Fruit fly (Drosophila melanogaster): ENCODE results near the gene Acer.
A peak's percentile ranks its signal among the peaks of the same experiment; 100 is the strongest.

The Acer gene

DNA sequence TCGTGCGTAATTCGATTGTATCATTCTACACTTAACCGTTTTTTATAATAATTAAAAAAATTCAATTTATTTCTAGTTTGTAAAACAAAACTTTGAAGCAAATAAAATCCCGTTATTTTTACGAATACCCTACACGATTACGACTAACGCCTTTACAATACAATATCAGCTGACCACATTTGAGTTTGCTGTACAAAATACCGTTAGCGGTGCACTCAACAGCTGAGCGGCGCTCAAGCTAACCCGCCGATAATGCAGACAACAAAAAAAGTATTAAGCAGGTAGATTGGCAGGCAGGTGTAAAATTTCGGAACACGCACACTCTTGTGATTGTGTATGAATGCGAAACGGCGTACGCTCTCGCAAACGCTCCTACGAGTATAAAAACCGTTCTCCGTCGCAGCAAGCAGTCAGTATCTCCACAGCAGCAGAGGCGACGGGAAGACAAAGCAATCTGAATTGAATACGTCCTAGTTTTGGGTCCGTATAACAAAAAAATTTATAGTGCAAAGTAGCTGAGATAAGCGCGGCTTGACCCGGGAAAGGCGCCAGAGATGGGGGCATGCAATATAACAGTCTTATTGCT, at the start of gene Acer (continued):
- TF ChIP-seq jing (GFP tag; optimal IDR thresholded peaks at IDR 0.05) (no peak), CG7987 (GFP tag; optimal IDR thresholded peaks at IDR 0.05) (no peak), twi (tag; optimal IDR thresholded peaks at IDR 0.05) (no peak), wor (GFP tag; IDR thresholded peaks at IDR 0.05) (no peak), CG18764 (GFP tag; optimal IDR thresholded peaks at IDR 0.05) (no peak), D19A (tag; optimal IDR thresholded peaks at IDR 0.05) (peak; percentile 40), ase (GFP tag; IDR thresholded peaks at IDR 0.05) (no peak), Dfd (GFP tag; optimal IDR thresholded peaks at IDR 0.05) (no peak), CG4617 (GFP tag; optimal IDR thresholded peaks at IDR 0.05; ENCODE audit: borderline replicate concordance) (no peak), CG9727 (GFP tag; optimal IDR thresholded peaks at IDR 0.05) (no peak), CG18476 (GFP tag; optimal IDR thresholded peaks at IDR 0.05) (no peak), ttk (GFP tag; IDR thresholded peaks at IDR 0.05) (no peak), tin (GFP tag; optimal IDR thresholded peaks at IDR 0.05) (peak; percentile 3), CG1024 (GFP tag; IDR thresholded peaks at IDR 0.05) (no peak), CG18262 (tag; optimal IDR thresholded peaks at IDR 0.05) (peak; percentile 0), gt (GFP tag; IDR thresholded peaks at IDR 0.05) (no peak), nau (GFP tag; optimal IDR thresholded peaks at IDR 0.05) (no peak), Mad (GFP tag; optimal IDR thresholded peaks at IDR 0.05) (no peak), slbo (GFP tag; IDR thresholded peaks at IDR 0.05) (no peak), CG6813 (GFP tag; optimal IDR thresholded peaks at IDR 0.05) (no peak), lov (optimal IDR thresholded peaks at IDR 0.05) (no peak), lov (GFP tag; IDR thresholded peaks at IDR 0.05) (no peak), emc (GFP tag; optimal IDR thresholded peaks at IDR 0.05) (no peak), dimm (GFP tag; IDR thresholded peaks at IDR 0.05) (no peak), CG1647 (GFP tag; optimal IDR thresholded peaks at IDR 0.05) (no peak), CG16813 (GFP tag; IDR thresholded peaks at IDR 0.05; ENCODE audit: partially characterized antibody) (no peak), Chrac-16 (GFP tag; optimal IDR thresholded peaks at IDR 0.05) (no peak), CG12299 (tag; optimal IDR thresholded peaks at IDR 0.05) (no peak), vnd (GFP tag; IDR thresholded peaks at IDR 0.05; ENCODE audit: partially characterized antibody) (no peak), CG30403 (GFP tag; optimal IDR thresholded peaks at IDR 0.05) (no peak), Fer2 (tag; optimal IDR thresholded peaks at IDR 0.05) (no peak), CG6765 (GFP tag; optimal IDR thresholded peaks at IDR 0.05) (no peak), Sry-δ (GFP tag; optimal IDR thresholded peaks at IDR 0.05) (no peak), tx (GFP tag; optimal IDR thresholded peaks at IDR 0.05) (no peak), dmrt99B (tag; optimal IDR thresholded peaks at IDR 0.05) (no peak), inv (GFP tag; IDR thresholded peaks at IDR 0.05; ENCODE audit: partially characterized antibody) (no peak), Doc3 (GFP tag; IDR thresholded peaks at IDR 0.05; ENCODE audit: partially characterized antibody) (peak; percentile 56; the same call in 2 of the 3 replicates), dpn (GFP tag; optimal IDR thresholded peaks at IDR 0.05) (no peak), CG43689 (GFP tag; IDR thresholded peaks at IDR 0.05) (no peak), CG34376 (GFP tag; optimal IDR thresholded peaks at IDR 0.05) (peak; percentile 64), Ada2b (GFP tag; IDR thresholded peaks at IDR 0.05) (no peak), Hr3 (GFP tag; optimal IDR thresholded peaks at IDR 0.05) (no peak), kah (GFP tag; optimal IDR thresholded peaks at IDR 0.05) (peak; percentile 15), CG11247 (GFP tag; IDR thresholded peaks at IDR 0.05) (no peak), CG14710 (tag; optimal IDR thresholded peaks at IDR 0.05) (peak; percentile 41), Adf1 (GFP tag; IDR thresholded peaks at IDR 0.05) (peak; percentile 44; the same call in 1 of the 2 replicates), CG11695 (GFP tag; IDR thresholded peaks at IDR 0.05) (no peak; the same call in 2 of the 3 replicates), tap (tag; optimal IDR thresholded peaks at IDR 0.05) (no peak), CG12942 (GFP tag; optimal IDR thresholded peaks at IDR 0.05) (no peak), pho (GFP tag; optimal IDR thresholded peaks at IDR 0.05) (no peak), nom (GFP tag; optimal IDR thresholded peaks at IDR 0.05) (peak; percentile 11)
